Worm (Caenorhabditis elegans): ENCODE measurements around the gene str-3.

DNA sequence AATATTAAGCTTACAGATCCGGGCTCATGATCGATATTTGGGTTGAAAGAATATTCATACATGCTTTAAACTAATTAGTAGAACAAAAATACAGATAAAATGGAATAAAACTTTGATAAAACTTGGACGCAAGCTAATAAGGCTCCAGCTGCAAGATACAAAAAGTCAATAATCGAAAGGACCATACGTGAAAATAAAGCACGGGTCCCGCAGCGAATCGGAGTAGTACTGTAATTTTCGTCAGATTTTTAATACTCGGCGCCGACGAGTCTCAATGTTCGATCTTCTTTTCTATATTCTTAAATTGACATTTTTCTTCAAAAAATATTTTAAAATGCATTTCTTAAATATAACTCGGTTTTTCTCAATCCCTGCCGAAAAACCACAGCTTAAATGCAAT is 24.5 kb upstream of the str-3 start, which contains the start of gene spo-11:
- TF ChIP-seq unc-42 (tag; optimal IDR thresholded peaks at IDR 0.05): no peak
- no peak for TF ChIP-seq pag-3 (tag; optimal IDR thresholded peaks at IDR 0.05; ENCODE audit: borderline replicate concordance)
- no peak for TF ChIP-seq fkh-10 (GFP tag; optimal IDR thresholded peaks at IDR 0.05)
- TF ChIP-seq unc-55 (GFP tag; optimal IDR thresholded peaks at IDR 0.05): no peak
- no peak for TF ChIP-seq fkh-6 (tag; optimal IDR thresholded peaks at IDR 0.05)
- no peak for TF ChIP-seq tbx-2 (tag; optimal IDR thresholded peaks at IDR 0.05)
- TF ChIP-seq dve-1 (tag; optimal IDR thresholded peaks at IDR 0.05): no peak
- no peak for TF ChIP-seq ama-1 (optimal IDR thresholded peaks at IDR 0.05)
- TF ChIP-seq odd-2 (tag; optimal IDR thresholded peaks at IDR 0.05): no peak
